Fruit fly (Drosophila melanogaster): ENCODE data around the gene slmb.

DNA sequence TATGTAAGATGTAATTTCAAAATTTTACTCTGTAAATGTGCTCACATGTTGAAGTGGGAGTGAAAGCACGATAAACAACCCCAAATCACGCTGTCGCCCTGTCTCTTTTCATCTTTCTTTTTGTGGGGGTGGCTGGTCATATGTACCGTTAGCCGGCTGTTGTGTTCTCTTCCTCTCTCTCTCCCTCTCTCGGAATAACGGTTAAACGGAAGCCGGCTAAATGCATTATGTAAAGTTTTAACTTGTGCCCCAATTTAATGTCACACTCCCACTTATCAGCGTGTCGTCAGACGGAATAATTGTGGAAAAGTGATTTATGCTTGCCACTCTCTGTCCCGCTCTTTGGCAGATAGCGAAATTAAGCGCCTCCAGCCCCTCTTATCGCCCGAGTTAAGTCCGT, 14.1 kb upstream of the slmb start:
- TF ChIP-seq h (optimal IDR thresholded peaks at IDR 0.05) (no peak), psq (optimal IDR thresholded peaks at IDR 0.05) (no peak), ttk (optimal IDR thresholded peaks at IDR 0.05) (no peak)

All from Kc167 (cell line).